Fruit fly (Drosophila melanogaster): ENCODE measurements around the gene pnt.
A peak's percentile ranks its signal among the peaks of the same experiment; 100 is the strongest.

pnt gene

dm6 chr3R:23293066-23293777 lies 52.7 kb downstream of the pnt start:
- TF ChIP-seq woc (GFP tag; optimal IDR thresholded peaks at IDR 0.05) (no peak), sv (GFP tag; optimal IDR thresholded peaks at IDR 0.05) (peak; percentile 37), rgr (GFP tag; optimal IDR thresholded peaks at IDR 0.05) (no peak), sage (GFP tag; optimal IDR thresholded peaks at IDR 0.05) (no peak), Jra (GFP tag; optimal IDR thresholded peaks at IDR 0.05) (peak; percentile 2), Rel (GFP tag; optimal IDR thresholded peaks at IDR 0.05) (peak; percentile 65), Rel (tag; optimal IDR thresholded peaks at IDR 0.05) (no peak), foxo (GFP tag; optimal IDR thresholded peaks at IDR 0.05) (no peak), dmrt93B (GFP tag; optimal IDR thresholded peaks at IDR 0.05) (no peak), usp (GFP tag; optimal IDR thresholded peaks at IDR 0.05) (no peak), HLH106 (tag; optimal IDR thresholded peaks at IDR 0.05) (no peak), Dfd (GFP tag; optimal IDR thresholded peaks at IDR 0.05) (no peak), Mio (GFP tag; optimal IDR thresholded peaks at IDR 0.05) (no peak), Hnf4 (GFP tag; optimal IDR thresholded peaks at IDR 0.05) (no peak), jim (GFP tag; optimal IDR thresholded peaks at IDR 0.05) (peak; percentile 72), pan (optimal IDR thresholded peaks at IDR 0.05) (no peak), Hr83 (GFP tag; optimal IDR thresholded peaks at IDR 0.05; ENCODE audit: poor library complexity, severe bottlenecking) (peak; percentile 23), dsf (GFP tag; optimal IDR thresholded peaks at IDR 0.05; ENCODE audit: borderline replicate concordance) (no peak), lola (GFP tag; optimal IDR thresholded peaks at IDR 0.05) (no peak), Abd-B (GFP tag; optimal IDR thresholded peaks at IDR 0.05) (no peak), N (GFP tag; optimal IDR thresholded peaks at IDR 0.05) (peak; percentile 94), CrebA (GFP tag; optimal IDR thresholded peaks at IDR 0.05; ENCODE audit: borderline replicate concordance) (no peak), brk (GFP tag; optimal IDR thresholded peaks at IDR 0.05) (peak; percentile 55), Dif (GFP tag; optimal IDR thresholded peaks at IDR 0.05; ENCODE audit: partially characterized antibody) (peak; percentile 1), CG32264 (GFP tag; optimal IDR thresholded peaks at IDR 0.05) (no peak), CG9705 (GFP tag; optimal IDR thresholded peaks at IDR 0.05) (no peak), fru (GFP tag; optimal IDR thresholded peaks at IDR 0.05) (peak; percentile 42), Sp1 (GFP tag; optimal IDR thresholded peaks at IDR 0.05) (peak; percentile 50), Myc (optimal IDR thresholded peaks at IDR 0.05) (no peak), OdsH (GFP tag; optimal IDR thresholded peaks at IDR 0.05) (peak; percentile 47), h (GFP tag; optimal IDR thresholded peaks at IDR 0.05) (no peak), dl (GFP tag; optimal IDR thresholded peaks at IDR 0.05; ENCODE audit: insufficient read depth in 1 of 2, partially characterized antibody in 2 of 2) (peak in 1 of 2 experiments; percentile 17), br (GFP tag; optimal IDR thresholded peaks at IDR 0.05) (no peak), GATAd (GFP tag; optimal IDR thresholded peaks at IDR 0.05) (no peak), Vsx2 (GFP tag; optimal IDR thresholded peaks at IDR 0.05; ENCODE audit: partially characterized antibody) (peak; percentile 64), tai (GFP tag; optimal IDR thresholded peaks at IDR 0.05) (no peak), Hr78 (GFP tag; optimal IDR thresholded peaks at IDR 0.05) (no peak), psq (GFP tag; optimal IDR thresholded peaks at IDR 0.05) (peak; percentile 2), ey (GFP tag; optimal IDR thresholded peaks at IDR 0.05) (peak; percentile 9)

- no peak for TF ChIP-seq OdsH (GFP tag; optimal IDR thresholded peaks at IDR 0.05)
- TF ChIP-seq rgr (GFP tag; optimal IDR thresholded peaks at IDR 0.05), result no peak
- no peak for TF ChIP-seq Sp1 (GFP tag; optimal IDR thresholded peaks at IDR 0.05)
- no peak for TF ChIP-seq lola (GFP tag; optimal IDR thresholded peaks at IDR 0.05)
- TF ChIP-seq Myc (optimal IDR thresholded peaks at IDR 0.05), result no peak
- TF ChIP-seq Hr78 (GFP tag; optimal IDR thresholded peaks at IDR 0.05), result no peak
- no peak for TF ChIP-seq Mio (GFP tag; optimal IDR thresholded peaks at IDR 0.05)
- no peak for TF ChIP-seq br (GFP tag; optimal IDR thresholded peaks at IDR 0.05)
- no peak for TF ChIP-seq tai (GFP tag; optimal IDR thresholded peaks at IDR 0.05)
- no peak for TF ChIP-seq Rel (GFP tag; optimal IDR thresholded peaks at IDR 0.05)
- no peak for TF ChIP-seq Rel (tag; optimal IDR thresholded peaks at IDR 0.05)
- no peak for TF ChIP-seq N (GFP tag; optimal IDR thresholded peaks at IDR 0.05)
- TF ChIP-seq Hnf4 (GFP tag; optimal IDR thresholded peaks at IDR 0.05), result no peak
- TF ChIP-seq GATAd (GFP tag; optimal IDR thresholded peaks at IDR 0.05), result no peak
- TF ChIP-seq sv (GFP tag; optimal IDR thresholded peaks at IDR 0.05), result no peak
- TF ChIP-seq CG32264 (GFP tag; optimal IDR thresholded peaks at IDR 0.05), result no peak
- no peak for TF ChIP-seq fru (GFP tag; optimal IDR thresholded peaks at IDR 0.05)
- no peak for TF ChIP-seq HLH106 (tag; optimal IDR thresholded peaks at IDR 0.05)
- no peak for TF ChIP-seq dmrt93B (GFP tag; optimal IDR thresholded peaks at IDR 0.05)
Observed at dm6 chr3R:23292267-23292666, 53.7 kb downstream of the pnt start.
